Fruit fly (Drosophila melanogaster): ENCODE measurements around the gene Nepl21.
A peak's percentile ranks its signal among the peaks of the same experiment; 100 is the strongest.

The Nepl21 gene

dm6 chr3R:28845981-28846380 is 37.5 kb upstream of the Nepl21 start:
- no peak for TF ChIP-seq tai (GFP tag; optimal IDR thresholded peaks at IDR 0.05)
- no peak for TF ChIP-seq rgr (GFP tag; optimal IDR thresholded peaks at IDR 0.05)
- no peak for TF ChIP-seq Dfd (GFP tag; optimal IDR thresholded peaks at IDR 0.05)
- no peak for TF ChIP-seq Vsx2 (GFP tag; optimal IDR thresholded peaks at IDR 0.05; ENCODE audit: partially characterized antibody)
- TF ChIP-seq sv (GFP tag; optimal IDR thresholded peaks at IDR 0.05) = no peak
- TF ChIP-seq Abd-B (GFP tag; optimal IDR thresholded peaks at IDR 0.05) = no peak
- TF ChIP-seq Mio (GFP tag; optimal IDR thresholded peaks at IDR 0.05) = no peak
- TF ChIP-seq CrebA (GFP tag; optimal IDR thresholded peaks at IDR 0.05; ENCODE audit: borderline replicate concordance) = no peak
- TF ChIP-seq GATAd (GFP tag; optimal IDR thresholded peaks at IDR 0.05) = no peak
- no peak for TF ChIP-seq ey (GFP tag; optimal IDR thresholded peaks at IDR 0.05)
- no peak for TF ChIP-seq sage (GFP tag; optimal IDR thresholded peaks at IDR 0.05)
- no peak for TF ChIP-seq usp (GFP tag; optimal IDR thresholded peaks at IDR 0.05)

- TF ChIP-seq ey (GFP tag; optimal IDR thresholded peaks at IDR 0.05) (peak; percentile 7), woc (GFP tag; optimal IDR thresholded peaks at IDR 0.05) (peak; percentile 6), Jra (GFP tag; optimal IDR thresholded peaks at IDR 0.05) (no peak)
These were observed 36.5 kb upstream of the Nepl21 start for dm6 chr3R:28846877-28847529.

DNA sequence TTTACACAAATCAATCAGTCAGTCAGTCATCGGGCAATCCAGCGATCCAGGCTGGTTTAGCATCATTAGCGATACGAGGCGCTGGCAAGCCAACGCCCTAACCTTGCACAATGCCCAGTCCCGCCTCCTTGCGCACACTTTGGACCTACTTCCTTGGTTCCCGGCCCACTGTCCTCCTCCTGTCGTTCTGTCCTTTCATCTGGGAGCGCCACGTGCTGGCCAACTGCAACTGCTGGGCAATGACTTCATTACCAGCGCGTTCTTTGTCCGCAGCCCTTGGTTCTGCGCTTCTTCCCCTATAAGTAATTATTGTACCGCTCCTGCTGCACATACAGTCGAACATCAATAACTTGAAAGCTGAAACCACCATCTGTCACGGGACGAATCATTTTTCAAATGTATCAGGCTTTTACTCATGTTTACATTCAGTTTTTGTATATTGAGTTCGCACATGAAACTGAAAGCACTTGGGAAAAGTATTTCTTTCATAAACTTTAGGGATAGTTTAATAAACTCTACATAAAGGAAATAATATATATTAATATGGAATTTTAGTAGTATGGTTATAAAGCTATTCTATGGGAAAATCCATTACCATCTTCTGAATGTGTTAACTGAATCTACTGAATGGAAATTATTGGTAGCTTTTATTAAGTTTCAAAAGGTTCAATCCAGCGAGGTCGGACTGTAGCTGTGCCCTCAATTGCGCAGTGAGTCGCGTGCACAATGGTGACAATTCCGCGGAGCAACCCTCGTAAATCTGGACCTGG is 35.8 kb upstream of the Nepl21 start:
- peak; percentile 26 for TF ChIP-seq OdsH (GFP tag; optimal IDR thresholded peaks at IDR 0.05)
- no peak for TF ChIP-seq Myc (optimal IDR thresholded peaks at IDR 0.05)
- no peak for TF ChIP-seq sage (GFP tag; optimal IDR thresholded peaks at IDR 0.05)
- TF ChIP-seq HLH106 (tag; optimal IDR thresholded peaks at IDR 0.05) = peak; percentile 32
- TF ChIP-seq GATAd (GFP tag; optimal IDR thresholded peaks at IDR 0.05) = no peak
- TF ChIP-seq foxo (GFP tag; optimal IDR thresholded peaks at IDR 0.05) = peak in 1 of 2 experiments; percentile 46
- TF ChIP-seq brk (GFP tag; optimal IDR thresholded peaks at IDR 0.05) = no peak
- TF ChIP-seq Hr83 (GFP tag; optimal IDR thresholded peaks at IDR 0.05; ENCODE audit: poor library complexity, severe bottlenecking) = no peak
- no peak for TF ChIP-seq CG9705 (GFP tag; optimal IDR thresholded peaks at IDR 0.05)
- peak; percentile 53 for TF ChIP-seq dmrt93B (GFP tag; optimal IDR thresholded peaks at IDR 0.05)
- TF ChIP-seq rgr (GFP tag; optimal IDR thresholded peaks at IDR 0.05) = peak; percentile 20
- peak; percentile 38 for TF ChIP-seq Sp1 (GFP tag; optimal IDR thresholded peaks at IDR 0.05)
- TF ChIP-seq lola (GFP tag; optimal IDR thresholded peaks at IDR 0.05) = no peak
- TF ChIP-seq psq (GFP tag; optimal IDR thresholded peaks at IDR 0.05) = peak; percentile 33
- TF ChIP-seq Jra (GFP tag; optimal IDR thresholded peaks at IDR 0.05) = no peak
- TF ChIP-seq Dif (GFP tag; optimal IDR thresholded peaks at IDR 0.05; ENCODE audit: partially characterized antibody) = no peak
- TF ChIP-seq Rel (GFP tag; optimal IDR thresholded peaks at IDR 0.05) = no peak
- TF ChIP-seq Rel (tag; optimal IDR thresholded peaks at IDR 0.05) = no peak
- peak; percentile 19 for TF ChIP-seq woc (GFP tag; optimal IDR thresholded peaks at IDR 0.05)
- peak; percentile 0 for TF ChIP-seq fru (GFP tag; optimal IDR thresholded peaks at IDR 0.05)

- TF ChIP-seq dsf (GFP tag; optimal IDR thresholded peaks at IDR 0.05; ENCODE audit: borderline replicate concordance) (no peak), Abd-B (GFP tag; optimal IDR thresholded peaks at IDR 0.05) (no peak), CG32264 (GFP tag; optimal IDR thresholded peaks at IDR 0.05) (no peak), ey (GFP tag; optimal IDR thresholded peaks at IDR 0.05) (no peak), HLH106 (tag; optimal IDR thresholded peaks at IDR 0.05) (no peak), Rel (GFP tag; optimal IDR thresholded peaks at IDR 0.05) (no peak), Rel (tag; optimal IDR thresholded peaks at IDR 0.05) (no peak), Hr83 (GFP tag; optimal IDR thresholded peaks at IDR 0.05; ENCODE audit: poor library complexity, severe bottlenecking) (no peak), sage (GFP tag; optimal IDR thresholded peaks at IDR 0.05) (no peak), N (GFP tag; optimal IDR thresholded peaks at IDR 0.05) (no peak), tai (GFP tag; optimal IDR thresholded peaks at IDR 0.05) (no peak), dl (GFP tag; optimal IDR thresholded peaks at IDR 0.05; ENCODE audit: insufficient read depth in 1 of 2, partially characterized antibody in 2 of 2) (no peak)
These were observed 34.6 kb upstream of the Nepl21 start for dm6 chr3R:28848693-28849470.

Data from whole organism, wandering third instar larva.